Worm (Caenorhabditis elegans): Measurements from ENCODE around the gene C48B4.3.
A peak's percentile ranks its signal among the peaks of the same experiment; 100 is the strongest.

DNA sequence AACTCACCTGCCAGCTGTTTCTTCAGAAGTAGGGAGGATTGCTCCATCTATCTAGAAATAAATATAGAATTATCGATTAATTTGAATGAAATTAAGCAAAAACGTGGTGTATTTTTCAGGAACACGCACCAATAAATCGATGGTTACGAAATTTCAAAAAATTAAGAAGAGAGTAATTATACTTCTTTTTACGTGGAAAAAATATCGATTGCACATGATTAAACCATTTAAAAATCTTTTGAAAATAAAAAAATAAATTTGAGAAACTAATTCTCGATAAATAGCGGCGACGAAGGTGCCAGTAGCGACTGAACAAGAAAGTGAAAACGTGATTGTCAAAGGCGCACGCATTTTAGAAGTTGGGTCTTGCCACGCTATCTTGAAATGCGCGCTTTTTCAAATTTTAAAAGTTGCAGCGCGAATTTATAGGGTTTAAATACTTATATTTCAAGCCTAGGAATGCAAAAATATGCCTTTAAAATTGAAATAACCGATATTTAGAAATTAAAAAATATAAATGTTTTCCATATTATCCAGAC lies 49.0 kb upstream of the C48B4.3 start, which contains the start of gene ubc-7:
- TF ChIP-seq nhr-10 (tag; optimal IDR thresholded peaks at IDR 0.05) (no peak), F13H6.1 (tag; optimal IDR thresholded peaks at IDR 0.05) (peak; percentile 64), nhr-23 (tag; optimal IDR thresholded peaks at IDR 0.05) (no peak), fos-1 (tag; optimal IDR thresholded peaks at IDR 0.05) (peak; percentile 50), lin-39 (tag; optimal IDR thresholded peaks at IDR 0.05) (no peak), ztf-4 (tag; optimal IDR thresholded peaks at IDR 0.05) (peak; percentile 57), unc-39 (tag; optimal IDR thresholded peaks at IDR 0.05) (no peak), dmd-4 (tag; optimal IDR thresholded peaks at IDR 0.05) (no peak), Y55F3AM.14 (GFP tag; optimal IDR thresholded peaks at IDR 0.05) (no peak), lsy-2 (tag; optimal IDR thresholded peaks at IDR 0.05) (peak; percentile 61 to 92), egl-27 (tag; optimal IDR thresholded peaks at IDR 0.05) (no peak), ZK546.5 (tag; optimal IDR thresholded peaks at IDR 0.05) (peak; percentile 26), lin-13 (GFP tag; optimal IDR thresholded peaks at IDR 0.05) (peak; percentile 87), elt-3 (tag; optimal IDR thresholded peaks at IDR 0.05) (no peak)
